Worm (Caenorhabditis elegans) whole organism, L1 larva: ENCODE data around the gene F32H5.4.

Experiments used
- Y116A8C.19 ChIP-seq: sonication (generic microtip); optimal IDR thresholded peaks from 2 replicates; lab custom pipeline; 2016; ENCODE audit warnings: missing compliant biosample characterization, missing genetic modification characterization, borderline replicate concordance
- aha-1 ChIP-seq: fragments of 150-350 bp; optimal IDR thresholded peaks from 2 replicates; lab custom pipeline; 2014; ENCODE audit warnings: missing biosample characterization, missing genetic modification characterization
- alr-1 ChIP-seq: fragments of 200-800 bp; sonication (Bioruptor generic); optimal IDR thresholded peaks from 2 replicates; lab custom pipeline; 2018; ENCODE audit warnings: borderline replicate concordance, mild to moderate bottlenecking, missing genetic modification characterization, missing compliant biosample characterization
- ama-1 ChIP-seq: fragments of 150-350 bp; optimal IDR thresholded peaks from 2 replicates; lab custom pipeline; 2014
- ceh-63 ChIP-seq: fragments of 200-800 bp; sonication (Bioruptor generic); optimal IDR thresholded peaks from 2 replicates; lab custom pipeline; 2018; ENCODE audit warnings: mild to moderate bottlenecking, missing genetic modification characterization, missing compliant biosample characterization
- ceh-82 ChIP-seq, 3 experiments: fragments of 150-350 bp in 1 of 3; sonication (generic microtip) in 2 of 3; optimal IDR thresholded peaks; 2 replicates each; lab custom pipeline; 2014 to 2017; ENCODE audit warnings: missing biosample characterization in 3 of 3, missing genetic modification characterization in 3 of 3
- ceh-88 ChIP-seq: fragments of 200-800 bp; sonication (Bioruptor generic); IDR thresholded peaks from 2 replicates; pipeline ENCODE4 v1.3.6; 2022; ENCODE audit warnings: missing genetic modification characterization, missing compliant biosample characterization
- efl-1 ChIP-seq, 4 experiments: fragments of 150-350 bp; optimal IDR thresholded peaks in 3 of 4; peaks in 1 of 4; 1 replicate in 1 of 4; 2 replicates in 3 of 4; lab custom pipeline; 2014; ENCODE audit warnings: missing biosample characterization in 2 of 4, missing genetic modification characterization in 2 of 4, missing genetic modification reagents in 2 of 4
- efl-3 ChIP-seq: fragments of 200-800 bp; sonication (Bioruptor generic); optimal IDR thresholded peaks from 2 replicates; lab custom pipeline; 2018; ENCODE audit warnings: mild to moderate bottlenecking, missing genetic modification characterization, missing compliant biosample characterization
- egl-13 ChIP-seq: sonication (generic microtip); optimal IDR thresholded peaks from 2 replicates; lab custom pipeline; 2016; ENCODE audit warnings: missing genotype, missing genetic modification reagents, missing genetic modification characterization, missing compliant biosample characterization
- egl-27 ChIP-seq, 2 experiments: fragments of 150-350 bp in 1 of 2; sonication (generic microtip); optimal IDR thresholded peaks; 3 replicates each; lab custom pipeline; 2017 to 2018; ENCODE audit warnings: missing biosample characterization in 2 of 2, missing genetic modification characterization in 2 of 2, missing genetic modification reagents in 2 of 2
- elt-2 ChIP-seq: sonication (generic microtip); optimal IDR thresholded peaks from 2 replicates; lab custom pipeline; 2016; ENCODE audit warnings: missing genetic modification characterization, mild to moderate bottlenecking, inconsistent platforms, missing compliant biosample characterization, missing genetic modification reagents
- fkh-4 ChIP-seq: sonication (generic microtip); optimal IDR thresholded peaks from 2 replicates; lab custom pipeline; 2016; ENCODE audit warnings: missing compliant biosample characterization, missing genetic modification characterization, borderline replicate concordance
- fkh-8 ChIP-seq: sonication (generic microtip); optimal IDR thresholded peaks from 2 replicates; lab custom pipeline; 2016; ENCODE audit warnings: mild to moderate bottlenecking, missing genetic modification characterization, missing compliant biosample characterization
- grh-1 ChIP-seq: fragments of 200-800 bp; sonication (Bioruptor generic); IDR thresholded peaks from 2 replicates; pipeline ENCODE4 v1.3.6; 2022; ENCODE audit warnings: missing genetic modification reagents, missing genetic modification characterization, missing compliant biosample characterization
- hlh-4 ChIP-seq: sonication (generic microtip); optimal IDR thresholded peaks from 2 replicates; lab custom pipeline; 2016; ENCODE audit warnings: mild to moderate bottlenecking, missing genetic modification characterization, missing compliant biosample characterization
- irx-1 ChIP-seq: sonication (generic microtip); optimal IDR thresholded peaks from 2 replicates; lab custom pipeline; 2016; ENCODE audit warnings: missing genetic modification characterization, missing compliant biosample characterization
- lin-13 ChIP-seq: fragments of 150-350 bp; optimal IDR thresholded peaks from 2 replicates; lab custom pipeline; 2014; ENCODE audit warnings: missing biosample characterization, missing genetic modification reagents, missing genetic modification characterization
- lin-15B ChIP-seq: fragments of 150-350 bp; sonication (generic microtip); optimal IDR thresholded peaks from 3 replicates; lab custom pipeline; 2014; ENCODE audit warnings: missing biosample characterization, missing genetic modification characterization
- lin-35 ChIP-seq, 2 experiments: fragments of 150-350 bp; optimal IDR thresholded peaks; 2 replicates each; lab custom pipeline; 2014; ENCODE audit warnings: missing biosample characterization in 2 of 2, missing genetic modification characterization in 2 of 2, missing genetic modification reagents in 2 of 2
- lin-39 ChIP-seq: fragments of 150-350 bp; optimal IDR thresholded peaks from 2 replicates; lab custom pipeline; 2014; ENCODE audit warnings: missing biosample characterization, missing genetic modification reagents, missing genetic modification characterization
- lsy-2 ChIP-seq, 2 experiments: fragments of 150-350 bp; optimal IDR thresholded peaks; 2 replicates each; lab custom pipeline; 2014; ENCODE audit warnings: missing biosample characterization in 2 of 2, missing genetic modification characterization in 2 of 2
- mep-1 ChIP-seq: fragments of 150-350 bp; optimal IDR thresholded peaks from 2 replicates; lab custom pipeline; 2014; ENCODE audit warnings: missing biosample characterization, missing genetic modification characterization
- nhr-19 ChIP-seq: fragments of 200-800 bp; sonication (Bioruptor generic); conservative IDR thresholded peaks from 2 replicates; pipeline ENCODE4 v1.3.6; 2022; ENCODE audit warnings: missing genetic modification characterization, missing compliant biosample characterization
- nhr-20 ChIP-seq: sonication (generic microtip); optimal IDR thresholded peaks from 2 replicates; lab custom pipeline; 2016; ENCODE audit warnings: mild to moderate bottlenecking, missing genetic modification characterization, missing compliant biosample characterization
- nhr-237 ChIP-seq: fragments of 150-350 bp; optimal IDR thresholded peaks from 2 replicates; lab custom pipeline; 2014; ENCODE audit warnings: missing biosample characterization, missing genetic modification characterization
- nhr-28 ChIP-seq: fragments of 150-350 bp; optimal IDR thresholded peaks from 2 replicates; lab custom pipeline; 2014; ENCODE audit warnings: missing biosample characterization, missing genetic modification characterization
- nhr-47 ChIP-seq: sonication (generic microtip); optimal IDR thresholded peaks from 2 replicates; lab custom pipeline; 2016; ENCODE audit warnings: mild to moderate bottlenecking, missing genetic modification characterization, moderate library complexity, missing compliant biosample characterization
- nhr-71 ChIP-seq: sonication (generic microtip); optimal IDR thresholded peaks from 2 replicates; lab custom pipeline; 2016; ENCODE audit warnings: mild to moderate bottlenecking, missing genetic modification characterization, moderate library complexity, missing compliant biosample characterization
- pax-3 ChIP-seq: fragments of 200-800 bp; sonication (Bioruptor generic); optimal IDR thresholded peaks from 2 replicates; lab custom pipeline; 2018; ENCODE audit warnings: mild to moderate bottlenecking, missing genetic modification characterization, moderate library complexity, missing compliant biosample characterization
- rnt-1 ChIP-seq: sonication (generic microtip); optimal IDR thresholded peaks from 2 replicates; lab custom pipeline; 2016; ENCODE audit warnings: mild to moderate bottlenecking, missing genetic modification characterization, moderate library complexity, missing compliant biosample characterization
- skn-1 ChIP-seq: fragments of 150-350 bp; optimal IDR thresholded peaks from 2 replicates; lab custom pipeline; 2014; ENCODE audit warnings: missing biosample characterization, missing genetic modification characterization
- snu-23 ChIP-seq: sonication (generic microtip); optimal IDR thresholded peaks from 2 replicates; lab custom pipeline; 2016; ENCODE audit warnings: missing genetic modification characterization, missing compliant biosample characterization
- sptf-1 ChIP-seq: fragments of 150-350 bp; optimal IDR thresholded peaks from 2 replicates; lab custom pipeline; 2014; ENCODE audit warnings: missing biosample characterization, missing genetic modification characterization
- tbx-2 ChIP-seq: sonication (generic microtip); optimal IDR thresholded peaks from 2 replicates; lab custom pipeline; 2016; ENCODE audit warnings: missing genetic modification characterization, missing compliant biosample characterization
- unc-62 ChIP-seq: fragments of 150-350 bp; optimal IDR thresholded peaks from 2 replicates; lab custom pipeline; 2014; ENCODE audit warnings: missing biosample characterization, missing genetic modification reagents, missing genetic modification characterization
- zag-1 ChIP-seq: fragments of 150-350 bp; optimal IDR thresholded peaks from 2 replicates; lab custom pipeline; 2014; ENCODE audit warnings: missing biosample characterization, missing genetic modification characterization
- zip-4 ChIP-seq: fragments of 200-800 bp; sonication (Bioruptor generic); optimal IDR thresholded peaks from 2 replicates; lab custom pipeline; 2018; ENCODE audit warnings: mild to moderate bottlenecking, missing genetic modification characterization, moderate library complexity, missing compliant biosample characterization
- ztf-4 ChIP-seq: fragments of 150-350 bp; optimal IDR thresholded peaks from 2 replicates; lab custom pipeline; 2014; ENCODE audit warnings: missing biosample characterization, missing genetic modification characterization

Gene F32H5.4

ce11 chrV:13366488-13366887, 6.1 kb downstream of the F32H5.4 start:
- peak; percentile 1 to 9 for TF ChIP-seq lsy-2 (tag; optimal IDR thresholded peaks at IDR 0.05; lab: Kevin White, UChicago)
- TF ChIP-seq fkh-8 (tag; lab: Kevin White, UChicago): peak; percentile 46
- TF ChIP-seq nhr-47 (tag; lab: Kevin White, UChicago): peak; percentile 58
- TF ChIP-seq hlh-4 (tag; lab: Kevin White, UChicago): peak; percentile 65
- TF ChIP-seq elt-2 (tag; lab: Kevin White, UChicago): no peak
- TF ChIP-seq lin-39: peak; percentile 2
- TF ChIP-seq nhr-71 (tag; lab: Kevin White, UChicago): peak; percentile 40
- TF ChIP-seq efl-1 (optimal IDR thresholded peaks at IDR 0.05; lab: Kevin White, UChicago): no peak
- no peak for TF ChIP-seq efl-1 (GFP tag; optimal IDR thresholded peaks at IDR 0.05 in 1 of 2; lab: Kevin White, UChicago)
- TF ChIP-seq nhr-237: peak; percentile 13

ce11 chrV:13367024-13367423, 6.7 kb downstream of the F32H5.4 start, which contains the start of gene srx-125:
Gene srx-125 (plus strand): TSS chrV:13367324.
- TF ChIP-seq rnt-1 (tag; lab: Kevin White, UChicago) (no peak), lin-35 (GFP tag; optimal IDR thresholded peaks at IDR 0.05; lab: Kevin White, UChicago) (no peak), lin-15B (tag; lab: Kevin White, UChicago) (no peak), ceh-63 (GFP tag; lab: Kevin White, UChicago) (no peak), egl-13 (tag; lab: Kevin White, UChicago) (no peak), egl-27 (tag; optimal IDR thresholded peaks at IDR 0.05; lab: Kevin White, UChicago) (no peak), Y116A8C.19 (no peak), irx-1 (no peak), alr-1 (tag; lab: Kevin White, UChicago) (no peak), zip-4 (no peak), ztf-4 (no peak)

ce11 chrV:13369663-13370062, 9.3 kb downstream of the F32H5.4 start:
- TF ChIP-seq sptf-1 (tag; lab: Kevin White, UChicago) (no peak), nhr-19 (GFP tag; lab: Robert Waterston, UW) (no peak), fkh-4 (tag; lab: Kevin White, UChicago) (no peak), ama-1 (lab: Kevin White, UChicago) (no peak), grh-1 (GFP tag; lab: Robert Waterston, UW) (peak; percentile 16; the same call in 1 of the 2 replicates), unc-62 (GFP tag; lab: Kevin White, UChicago) (no peak), lin-35 (GFP tag; optimal IDR thresholded peaks at IDR 0.05; lab: Kevin White, UChicago) (peak in 1 of 2 experiments; percentile 0), snu-23 (GFP tag; lab: Kevin White, UChicago) (no peak), efl-3 (GFP tag; lab: Kevin White, UChicago) (no peak), elt-2 (tag; lab: Kevin White, UChicago) (peak; percentile 81), Y116A8C.19 (no peak), pax-3 (no peak), lin-13 (no peak), ceh-88 (GFP tag; lab: Robert Waterston, UW) (no peak), aha-1 (tag; lab: Kevin White, UChicago) (no peak), mep-1 (tag; lab: Kevin White, UChicago) (no peak), zag-1 (no peak), ceh-82 (tag; optimal IDR thresholded peaks at IDR 0.05; lab: Kevin White, UChicago) (no peak), nhr-20 (tag; lab: Kevin White, UChicago) (no peak), tbx-2 (no peak), efl-1 (optimal IDR thresholded peaks at IDR 0.05; lab: Kevin White, UChicago) (no peak), efl-1 (GFP tag; optimal IDR thresholded peaks at IDR 0.05 in 1 of 2; lab: Kevin White, UChicago) (peak in 1 of 2 experiments; percentile 93), nhr-28 (tag; lab: Kevin White, UChicago) (no peak), skn-1 (tag; lab: Kevin White, UChicago) (no peak)
